Worm (Caenorhabditis elegans) whole organism, midembryonic: Measurements from ENCODE around the gene F11G11.15.
"Not testable (repeated sequence)": the region's sequence is repeated elsewhere in the genome, so short reads cannot be mapped to it uniquely, and the experiment has no call there.

Experiments used
- T22C8.4 ChIP-seq: fragments of 200-800 bp; sonication (Bioruptor generic); IDR thresholded peaks from 2 replicates; pipeline ENCODE4 v1.3.6; 2022; ENCODE audit warnings: missing genetic modification characterization, missing compliant biosample characterization
- cog-1 ChIP-seq: sonication (generic microtip); optimal IDR thresholded peaks from 2 replicates; lab custom pipeline; 2016; ENCODE audit warnings: missing genetic modification characterization, missing compliant biosample characterization
- flt-1 ChIP-seq: fragments of 200-800 bp; sonication (Bioruptor generic); IDR thresholded peaks from 2 replicates; pipeline ENCODE4 v1.3.6; 2022; ENCODE audit warnings: missing genetic modification characterization, missing compliant biosample characterization
- klf-2 ChIP-seq: fragments of 200-800 bp; sonication (Bioruptor generic); conservative IDR thresholded peaks from 2 replicates; pipeline ENCODE4 v1.3.6; 2022; ENCODE audit warnings: missing genetic modification reagents, missing genetic modification characterization, missing compliant biosample characterization
- med-1 ChIP-seq: sonication (generic microtip); optimal IDR thresholded peaks from 2 replicates; lab custom pipeline; 2017; ENCODE audit warnings: missing genetic modification characterization, mild to moderate bottlenecking, missing compliant biosample characterization, antibody characterized with exemption, missing genetic modification reagents; ENCODE audit not compliant: insufficient read depth
- ref-1 ChIP-seq: fragments of 200-800 bp; sonication (Bioruptor generic); conservative IDR thresholded peaks from 2 replicates; pipeline ENCODE4 v1.3.6; 2022; ENCODE audit warnings: missing genetic modification reagents, missing genetic modification characterization, missing compliant biosample characterization
- tab-1 ChIP-seq: fragments of 200-800 bp; sonication (Bioruptor generic); IDR thresholded peaks from 2 replicates; pipeline ENCODE4 v1.3.6; 2022; ENCODE audit warnings: missing genetic modification characterization, missing compliant biosample characterization
- ztf-23 ChIP-seq: fragments of 200-800 bp; sonication (Bioruptor generic); IDR thresholded peaks from 2 replicates; pipeline ENCODE4 v1.3.6; 2022; ENCODE audit warnings: missing genetic modification reagents, missing genetic modification characterization, missing compliant biosample characterization
- ztf-29 ChIP-seq: fragments of 200-800 bp; sonication (Bioruptor generic); IDR thresholded peaks from 2 replicates; pipeline ENCODE4 v1.3.6; 2022; ENCODE audit warnings: missing genetic modification reagents, missing genetic modification characterization, missing compliant biosample characterization

F11G11.15 gene

DNA sequence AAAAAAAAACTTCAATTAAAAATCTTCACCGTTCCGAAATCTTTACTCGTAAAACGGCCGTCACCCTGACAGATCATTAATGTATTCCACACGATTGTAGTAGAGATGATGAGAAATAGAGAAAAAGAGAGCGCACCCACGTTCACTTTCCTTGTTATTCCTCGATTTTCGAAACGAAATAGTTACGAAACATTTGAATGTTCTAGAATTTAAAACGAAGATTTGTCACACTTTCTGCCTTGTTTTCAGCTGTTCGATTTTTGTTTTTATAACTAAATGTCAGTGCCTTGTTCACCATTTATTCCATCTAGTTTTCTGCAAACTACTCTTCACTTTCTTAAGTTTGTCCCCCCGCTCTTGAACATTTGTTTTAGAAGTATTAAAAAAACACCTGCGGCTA lies 19.9 kb upstream of the F11G11.15 start:
- TF ChIP-seq ref-1 (GFP tag; lab: Robert Waterston, UW) (no peak), ztf-29 (GFP tag; lab: Robert Waterston, UW) (no peak), flt-1 (GFP tag; lab: Robert Waterston, UW) (no peak), ztf-23 (no peak), cog-1 (tag; lab: Kevin White, UChicago) (no peak), klf-2 (no peak), tab-1 (no peak), T22C8.4 (no peak), med-1 (GFP tag; lab: Kevin White, UChicago) (no peak)

ce11 chrII:4855489-4855888 lies 19.2 kb upstream of the F11G11.15 start:
- no peak for TF ChIP-seq klf-2
- TF ChIP-seq flt-1 (GFP tag; lab: Robert Waterston, UW) = no peak
- TF ChIP-seq ztf-29 (GFP tag; lab: Robert Waterston, UW) = no peak

DNA sequence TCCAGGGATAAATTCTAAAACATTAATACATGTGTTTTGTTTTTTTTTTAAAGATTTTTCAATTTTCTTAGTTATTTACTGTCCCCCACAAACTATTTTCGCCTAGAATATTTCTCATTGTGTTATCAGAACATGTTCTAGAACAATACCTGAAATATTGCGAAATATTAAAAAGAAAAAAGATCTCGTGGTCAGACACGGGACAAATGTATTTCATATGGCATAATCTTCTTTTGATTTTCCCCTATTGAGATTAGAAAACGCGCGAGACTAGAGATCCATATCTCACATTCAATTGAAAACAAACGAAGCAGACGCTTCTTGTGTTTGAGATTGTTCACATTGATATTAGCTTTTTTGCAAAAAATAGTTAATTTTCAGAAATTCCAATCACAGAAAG lies 18.5 kb upstream of the F11G11.15 start:
- TF ChIP-seq ztf-23 (no peak), klf-2 (no peak), ref-1 (GFP tag; lab: Robert Waterston, UW) (no peak), cog-1 (tag; lab: Kevin White, UChicago) (no peak), T22C8.4 (no peak), flt-1 (GFP tag; lab: Robert Waterston, UW) (no peak), med-1 (GFP tag; lab: Kevin White, UChicago) (no peak), tab-1 (no peak), ztf-29 (GFP tag; lab: Robert Waterston, UW) (no peak)

DNA sequence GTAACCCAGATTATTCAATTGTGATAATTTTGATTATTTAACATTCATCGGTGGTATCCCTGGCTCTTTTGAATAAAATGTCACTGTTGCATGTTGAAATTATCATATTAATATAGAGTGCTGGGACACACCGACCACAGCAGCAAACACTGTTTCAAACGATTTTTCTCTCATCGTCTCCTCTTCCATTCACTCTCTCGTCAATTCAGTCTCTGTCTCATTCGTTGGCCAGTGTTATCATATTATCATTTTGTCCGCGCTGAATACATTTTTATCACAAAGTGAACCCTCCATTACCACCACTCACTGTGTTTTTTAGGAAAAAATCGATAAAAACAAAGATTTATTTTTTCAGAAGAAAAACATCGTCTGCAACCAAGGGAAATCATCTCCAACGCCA lies 17.6 kb upstream of the F11G11.15 start:
- TF ChIP-seq klf-2 (no peak), T22C8.4 (0 out of 2 replicates have a peak, but pooled peaks have one; percentile 13), ztf-29 (GFP tag; lab: Robert Waterston, UW) (no peak), flt-1 (GFP tag; lab: Robert Waterston, UW) (no peak), cog-1 (tag; lab: Kevin White, UChicago) (no peak), ztf-23 (0 out of 2 replicates have a peak, but pooled peaks have one; percentile 24), ref-1 (GFP tag; lab: Robert Waterston, UW) (no peak)

ce11 chrII:4857873-4858364 lies 16.7 kb upstream of the F11G11.15 start, which contains the start of gene F11G11.5:
TSS of gene F11G11.5 (plus strand) at chrII:4857923.
- TF ChIP-seq flt-1 (GFP tag; lab: Robert Waterston, UW) (no peak), cog-1 (tag; lab: Kevin White, UChicago) (no peak), med-1 (GFP tag; lab: Kevin White, UChicago) (no peak), ref-1 (GFP tag; lab: Robert Waterston, UW) (no peak), ztf-23 (no peak), ztf-29 (GFP tag; lab: Robert Waterston, UW) (no peak), tab-1 (no peak), T22C8.4 (no peak), klf-2 (no peak)

- no peak for TF ChIP-seq ztf-23
- no peak for TF ChIP-seq med-1 (GFP tag; lab: Kevin White, UChicago)
- no peak for TF ChIP-seq tab-1
- TF ChIP-seq ref-1 (GFP tag; lab: Robert Waterston, UW) = no peak
- no peak for TF ChIP-seq flt-1 (GFP tag; lab: Robert Waterston, UW)
- TF ChIP-seq ztf-29 (GFP tag; lab: Robert Waterston, UW) = no peak
- no peak for TF ChIP-seq klf-2
Observed at ce11 chrII:4858906-4859411, 15.7 kb upstream of the F11G11.15 start.

ce11 chrII:4860260-4860659 lies 14.4 kb upstream of the F11G11.15 start, which contains the start of the genes nspd-5 and F11G11.4:
TSS of gene nspd-5 (minus strand) at chrII:4860360.
TSS of gene F11G11.4 (plus strand) at chrII:4860594.
- not testable (repeated sequence) for TF ChIP-seq cog-1 (tag; lab: Kevin White, UChicago); tab-1; ztf-23

- TF ChIP-seq ztf-23 = no peak
- TF ChIP-seq klf-2 = no peak
- no peak for TF ChIP-seq T22C8.4
- TF ChIP-seq med-1 (GFP tag; lab: Kevin White, UChicago) = no peak
- TF ChIP-seq flt-1 (GFP tag; lab: Robert Waterston, UW) = no peak
- no peak for TF ChIP-seq ref-1 (GFP tag; lab: Robert Waterston, UW)
- TF ChIP-seq ztf-29 (GFP tag; lab: Robert Waterston, UW) = no peak
- no peak for TF ChIP-seq tab-1
- TF ChIP-seq cog-1 (tag; lab: Kevin White, UChicago) = no peak
Observed at ce11 chrII:4863357-4863756, 11.3 kb upstream of the F11G11.15 start, which contains the start of the genes mpst-4 and F11G11.14. TSS of gene mpst-4 (minus strand) at chrII:4863457. TSS of gene F11G11.14 (plus strand) at chrII:4863681.

DNA sequence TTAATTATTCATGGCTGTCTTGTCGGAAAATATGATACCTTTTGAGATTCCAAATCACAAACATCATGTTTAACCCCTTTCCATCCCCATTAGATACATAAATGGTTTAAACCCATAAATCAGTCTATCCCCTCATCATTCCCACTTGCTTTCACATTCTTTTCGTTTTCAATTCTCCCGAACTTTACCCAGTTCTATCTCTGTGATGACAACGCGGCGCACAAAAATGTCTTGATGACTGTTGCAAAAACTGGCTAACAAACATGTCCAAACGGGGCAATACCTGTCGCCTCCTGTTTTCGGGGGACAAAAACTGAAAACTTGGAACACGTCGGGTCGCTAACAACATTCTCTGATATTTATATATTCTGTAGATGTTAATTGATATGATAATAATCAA lies 8.6 kb upstream of the F11G11.15 start:
- TF ChIP-seq klf-2 (no peak), flt-1 (GFP tag; lab: Robert Waterston, UW) (no peak), ref-1 (GFP tag; lab: Robert Waterston, UW) (no peak), med-1 (GFP tag; lab: Kevin White, UChicago) (no peak)

ce11 chrII:4866819-4867218 lies 7.8 kb upstream of the F11G11.15 start:
- 0 out of 2 replicates have a peak, but pooled peaks have one; percentile 13 for TF ChIP-seq flt-1 (GFP tag; lab: Robert Waterston, UW)

DNA sequence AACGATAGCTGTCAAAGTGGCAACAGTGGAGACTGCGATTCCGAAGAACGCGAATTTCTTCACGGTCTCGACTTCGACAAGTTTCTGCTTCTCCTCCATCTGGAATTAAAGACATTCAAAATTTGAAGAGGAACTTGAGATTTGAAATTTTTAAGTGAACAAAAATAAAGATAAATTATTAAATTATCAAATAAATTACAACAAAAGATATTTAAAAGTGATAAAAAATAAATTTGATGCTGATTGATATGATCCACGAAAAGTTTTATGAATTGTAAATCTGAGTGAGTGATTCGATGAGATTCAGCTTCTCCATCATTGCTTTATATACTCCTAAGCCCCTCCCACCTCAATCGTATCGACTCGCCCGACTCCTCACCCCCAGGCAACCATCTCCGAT lies 7.2 kb upstream of the F11G11.15 start, which contains the start of gene col-17:
Gene col-17 (minus strand): TSS at position 101 of the 400 bp plus-strand sequence.
- TF ChIP-seq klf-2 = no peak
- no peak for TF ChIP-seq ztf-29 (GFP tag; lab: Robert Waterston, UW)
- TF ChIP-seq flt-1 (GFP tag; lab: Robert Waterston, UW) = no peak
- TF ChIP-seq tab-1 = no peak
- TF ChIP-seq cog-1 (tag; lab: Kevin White, UChicago) = no peak
- TF ChIP-seq med-1 (GFP tag; lab: Kevin White, UChicago) = no peak
- TF ChIP-seq T22C8.4 = no peak
- no peak for TF ChIP-seq ztf-23
- TF ChIP-seq ref-1 (GFP tag; lab: Robert Waterston, UW) = no peak
